Worm (Caenorhabditis elegans): ENCODE data around the gene F43G6.16.

F43G6.16 gene

ce11 chrII:11798737-11799136 is 16.3 kb upstream of the F43G6.16 start, which contains the start of gene hda-5:
Gene hda-5 (plus strand): TSS chrII:11799037.
- no peak for TF ChIP-seq elt-3 (tag; optimal IDR thresholded peaks at IDR 0.05)
- no peak for TF ChIP-seq pqm-1 (tag; optimal IDR thresholded peaks at IDR 0.05)
- no peak for TF ChIP-seq unc-62 (GFP tag; optimal IDR thresholded peaks at IDR 0.05)
- TF ChIP-seq snpc-4 (tag; optimal IDR thresholded peaks at IDR 0.05), result no peak
- no peak for TF ChIP-seq ceh-28 (tag; optimal IDR thresholded peaks at IDR 0.05)
- no peak for TF ChIP-seq lin-15B (tag; optimal IDR thresholded peaks at IDR 0.05)
- TF ChIP-seq lsy-12 (tag; optimal IDR thresholded peaks at IDR 0.05), result no peak
- TF ChIP-seq ama-1 (optimal IDR thresholded peaks at IDR 0.05), result no peak
- TF ChIP-seq nhr-25 (tag; optimal IDR thresholded peaks at IDR 0.05), result no peak

DNA sequence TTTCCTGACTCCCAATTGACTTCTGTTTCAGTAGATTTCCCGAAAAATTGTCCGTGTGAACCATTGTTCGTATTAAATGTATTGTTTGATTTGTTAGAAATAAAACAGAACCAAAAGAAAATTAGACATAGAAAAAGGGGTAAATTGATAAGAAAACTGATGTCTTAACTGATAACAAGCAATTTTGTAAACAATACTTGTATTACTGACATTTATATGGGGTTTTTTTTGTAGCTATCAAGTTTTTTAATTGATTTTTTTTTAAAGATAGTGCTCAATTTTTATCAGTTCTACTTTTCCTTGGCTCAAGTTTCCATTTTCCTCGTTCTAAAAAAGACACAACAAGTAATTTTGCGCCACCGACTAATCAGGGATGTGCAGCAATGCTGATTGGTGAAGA is 14.8 kb upstream of the F43G6.16 start:
- peak; percentile 92 for TF ChIP-seq elt-2 (tag; optimal IDR thresholded peaks at IDR 0.05)
- no peak for TF ChIP-seq sea-2 (GFP tag; optimal IDR thresholded peaks at IDR 0.05)
- no peak for TF ChIP-seq lsy-12 (tag; optimal IDR thresholded peaks at IDR 0.05)
- TF ChIP-seq elt-3 (tag; optimal IDR thresholded peaks at IDR 0.05), result no peak
- TF ChIP-seq nhr-28 (tag; optimal IDR thresholded peaks at IDR 0.05), result no peak
- TF ChIP-seq nfya-1 (tag; optimal IDR thresholded peaks at IDR 0.05; ENCODE audit: insufficient read depth), result no peak
- no peak for TF ChIP-seq lin-15B (tag; optimal IDR thresholded peaks at IDR 0.05)
- no peak for TF ChIP-seq ceh-28 (tag; optimal IDR thresholded peaks at IDR 0.05)
- TF ChIP-seq nhr-77 (tag; optimal IDR thresholded peaks at IDR 0.05), result no peak
- no peak for TF ChIP-seq nhr-11 (tag; optimal IDR thresholded peaks at IDR 0.05)
- TF ChIP-seq ama-1 (optimal IDR thresholded peaks at IDR 0.05), result no peak
- no peak for TF ChIP-seq ztf-11 (tag; optimal IDR thresholded peaks at IDR 0.05)
- TF ChIP-seq pqm-1 (tag; optimal IDR thresholded peaks at IDR 0.05), result peak; percentile 58
- TF ChIP-seq nhr-76 (tag; optimal IDR thresholded peaks at IDR 0.05), result no peak
- TF ChIP-seq fkh-2 (tag; optimal IDR thresholded peaks at IDR 0.05), result no peak
- no peak for TF ChIP-seq nhr-23 (tag; optimal IDR thresholded peaks at IDR 0.05)
- no peak for TF ChIP-seq fos-1 (tag; optimal IDR thresholded peaks at IDR 0.05)
- TF ChIP-seq daf-12 (tag; optimal IDR thresholded peaks at IDR 0.05), result no peak
- TF ChIP-seq mml-1 (tag; optimal IDR thresholded peaks at IDR 0.05), result no peak
- TF ChIP-seq nhr-25 (tag; optimal IDR thresholded peaks at IDR 0.05), result no peak
- TF ChIP-seq R02D3.7 (tag; optimal IDR thresholded peaks at IDR 0.05), result no peak
- no peak for TF ChIP-seq snpc-4 (tag; optimal IDR thresholded peaks at IDR 0.05)
- peak; percentile 90 for TF ChIP-seq pha-4 (tag; optimal IDR thresholded peaks at IDR 0.05)
- TF ChIP-seq nhr-237 (tag; optimal IDR thresholded peaks at IDR 0.05), result no peak
- no peak for TF ChIP-seq ceh-16 (tag; optimal IDR thresholded peaks at IDR 0.05)
- no peak for TF ChIP-seq fkh-10 (GFP tag; optimal IDR thresholded peaks at IDR 0.05)
- no peak for TF ChIP-seq mdl-1 (tag; optimal IDR thresholded peaks at IDR 0.05)

ce11 chrII:11794392-11794791 is 12.0 kb upstream of the F43G6.16 start:
- TF ChIP-seq lin-39 (tag; optimal IDR thresholded peaks at IDR 0.05), result peak; percentile 44
- no peak for TF ChIP-seq nhr-11 (tag; optimal IDR thresholded peaks at IDR 0.05)
- no peak for TF ChIP-seq elt-1 (tag; optimal IDR thresholded peaks at IDR 0.05)

ce11 chrII:11790458-11790857 is 8.0 kb upstream of the F43G6.16 start, which contains the start of gene F43G6.4:
Gene F43G6.4 (plus strand): TSS chrII:11790758.
- TF ChIP-seq aly-2 (tag; optimal IDR thresholded peaks at IDR 0.05) (no peak), mdl-1 (tag; optimal IDR thresholded peaks at IDR 0.05) (no peak), ceh-16 (tag; optimal IDR thresholded peaks at IDR 0.05) (no peak), nhr-237 (tag; optimal IDR thresholded peaks at IDR 0.05) (no peak), fkh-2 (tag; optimal IDR thresholded peaks at IDR 0.05) (no peak), unc-62 (GFP tag; optimal IDR thresholded peaks at IDR 0.05) (no peak), fos-1 (tag; optimal IDR thresholded peaks at IDR 0.05) (no peak), nhr-43 (tag; optimal IDR thresholded peaks at IDR 0.05; ENCODE audit: poor library complexity, severe bottlenecking) (no peak), lin-15B (tag; optimal IDR thresholded peaks at IDR 0.05) (no peak), eor-1 (tag; optimal IDR thresholded peaks at IDR 0.05) (no peak), nhr-28 (tag; optimal IDR thresholded peaks at IDR 0.05) (no peak), daf-12 (tag; optimal IDR thresholded peaks at IDR 0.05) (no peak), mml-1 (tag; optimal IDR thresholded peaks at IDR 0.05) (no peak), ceh-9 (tag; optimal IDR thresholded peaks at IDR 0.05) (no peak), nhr-23 (tag; optimal IDR thresholded peaks at IDR 0.05) (no peak), pqm-1 (tag; optimal IDR thresholded peaks at IDR 0.05) (no peak)

- no peak for TF ChIP-seq elt-1 (tag; optimal IDR thresholded peaks at IDR 0.05)
- TF ChIP-seq pha-4 (tag; optimal IDR thresholded peaks at IDR 0.05), result peak; percentile 41
Observed at ce11 chrII:11788025-11788424, 5.6 kb upstream of the F43G6.16 start.

All from whole organism, L3 larva.